Worm (Caenorhabditis elegans): ENCODE data around the gene Y119D3B.14.
A peak's percentile ranks its signal among the peaks of the same experiment; 100 is the strongest.

Gene Y119D3B.14

ce11 chrIII:1206331-1206730, 12.7 kb upstream of the Y119D3B.14 start:
- no peak for TF ChIP-seq nhr-12 (tag; optimal IDR thresholded peaks at IDR 0.05)
- TF ChIP-seq ama-1 (optimal IDR thresholded peaks at IDR 0.05): no peak
- no peak for TF ChIP-seq nhr-84 (tag; optimal IDR thresholded peaks at IDR 0.05)

- TF ChIP-seq nhr-47 (tag; optimal IDR thresholded peaks at IDR 0.05): no peak
- TF ChIP-seq nhr-28 (tag; optimal IDR thresholded peaks at IDR 0.05): no peak
- TF ChIP-seq elt-3 (tag; optimal IDR thresholded peaks at IDR 0.05): no peak
- TF ChIP-seq lir-3 (tag; optimal IDR thresholded peaks at IDR 0.05; ENCODE audit: poor library complexity): no peak
- TF ChIP-seq C34B4.2 (tag; optimal IDR thresholded peaks at IDR 0.05): no peak
- no peak for TF ChIP-seq lin-39 (tag; optimal IDR thresholded peaks at IDR 0.05)
- no peak for TF ChIP-seq lin-13 (GFP tag; optimal IDR thresholded peaks at IDR 0.05)
- no peak for TF ChIP-seq dpl-1 (GFP tag; optimal IDR thresholded peaks at IDR 0.05)
- TF ChIP-seq dsc-1 (tag; optimal IDR thresholded peaks at IDR 0.05): no peak
- no peak for TF ChIP-seq alr-1 (tag; optimal IDR thresholded peaks at IDR 0.05; ENCODE audit: borderline replicate concordance)
- no peak for TF ChIP-seq nhr-237 (tag; optimal IDR thresholded peaks at IDR 0.05)
- TF ChIP-seq ceh-90 (tag; optimal IDR thresholded peaks at IDR 0.05): no peak
- no peak for TF ChIP-seq tlp-1 (tag; optimal IDR thresholded peaks at IDR 0.05)
- TF ChIP-seq aly-2 (tag; optimal IDR thresholded peaks at IDR 0.05): no peak
- TF ChIP-seq ces-1 (GFP tag; optimal IDR thresholded peaks at IDR 0.05): no peak
- no peak for TF ChIP-seq fos-1 (tag; optimal IDR thresholded peaks at IDR 0.05)
- no peak for TF ChIP-seq egl-13 (tag; optimal IDR thresholded peaks at IDR 0.05)
- TF ChIP-seq lsy-2 (tag; optimal IDR thresholded peaks at IDR 0.05): no peak
These were observed 11.8 kb upstream of the Y119D3B.14 start for ce11 chrIII:1205421-1205820.

- TF ChIP-seq alr-1 (tag; optimal IDR thresholded peaks at IDR 0.05; ENCODE audit: borderline replicate concordance): no peak
- peak; percentile 75 for TF ChIP-seq lin-39 (tag; optimal IDR thresholded peaks at IDR 0.05)
- no peak for TF ChIP-seq unc-62 (GFP tag; optimal IDR thresholded peaks at IDR 0.05)
- TF ChIP-seq snpc-4 (tag; optimal IDR thresholded peaks at IDR 0.05): peak; percentile 50
- peak; percentile 67 for TF ChIP-seq grh-1 (GFP tag; IDR thresholded peaks at IDR 0.05)
- TF ChIP-seq egl-27 (tag; optimal IDR thresholded peaks at IDR 0.05): no peak
- TF ChIP-seq nhr-90 (tag; optimal IDR thresholded peaks at IDR 0.05; ENCODE audit: poor library complexity): no peak
- TF ChIP-seq mdl-1 (tag; optimal IDR thresholded peaks at IDR 0.05): peak in 1 of 2 experiments; percentile 68
- TF ChIP-seq jun-1 (tag; optimal IDR thresholded peaks at IDR 0.05): no peak
- TF ChIP-seq fos-1 (tag; optimal IDR thresholded peaks at IDR 0.05): peak; percentile 48
- no peak for TF ChIP-seq mef-2 (tag; optimal IDR thresholded peaks at IDR 0.05)
- TF ChIP-seq fkh-4 (tag; optimal IDR thresholded peaks at IDR 0.05; ENCODE audit: borderline replicate concordance): no peak
- no peak for TF ChIP-seq Y116A8C.19 (tag; optimal IDR thresholded peaks at IDR 0.05; ENCODE audit: borderline replicate concordance)
- TF ChIP-seq sup-37 (GFP tag; optimal IDR thresholded peaks at IDR 0.05): peak; percentile 50
- peak; percentile 11 for TF ChIP-seq elt-2 (tag; optimal IDR thresholded peaks at IDR 0.05)
- TF ChIP-seq fkh-10 (GFP tag; optimal IDR thresholded peaks at IDR 0.05): peak; percentile 69
- TF ChIP-seq unc-30 (tag; optimal IDR thresholded peaks at IDR 0.05): peak; percentile 40
- no peak for TF ChIP-seq nhr-20 (tag; optimal IDR thresholded peaks at IDR 0.05)
- TF ChIP-seq elt-3 (tag; optimal IDR thresholded peaks at IDR 0.05): peak in 2 of 6 experiments; percentile 67 to 79
- TF ChIP-seq swsn-7 (tag; optimal IDR thresholded peaks at IDR 0.05): peak; percentile 81
- TF ChIP-seq lin-15B (tag; optimal IDR thresholded peaks at IDR 0.05): peak; percentile 92
- TF ChIP-seq ets-5 (GFP tag; IDR thresholded peaks at IDR 0.05): no peak
- TF ChIP-seq nhr-71 (tag; optimal IDR thresholded peaks at IDR 0.05): no peak
- TF ChIP-seq ama-1 (optimal IDR thresholded peaks at IDR 0.05): no peak
- no peak for TF ChIP-seq dsc-1 (tag; optimal IDR thresholded peaks at IDR 0.05)
- peak; percentile 41 for TF ChIP-seq aha-1 (tag; optimal IDR thresholded peaks at IDR 0.05)
- 0 out of 2 replicates have a peak, but pooled peaks have one; percentile 22 for TF ChIP-seq ceh-88 (GFP tag; IDR thresholded peaks at IDR 0.05)
- TF ChIP-seq nhr-85 (tag): peak; percentile 81
- no peak for TF ChIP-seq hpl-2 (GFP tag; optimal IDR thresholded peaks at IDR 0.05)
- peak; percentile 86 to 89 for TF ChIP-seq lsy-2 (tag; optimal IDR thresholded peaks at IDR 0.05)
- no peak for TF ChIP-seq nhr-28 (tag; optimal IDR thresholded peaks at IDR 0.05)
- TF ChIP-seq lin-35 (GFP tag; optimal IDR thresholded peaks at IDR 0.05): peak; percentile 81 to 89
- TF ChIP-seq nhr-84 (tag; optimal IDR thresholded peaks at IDR 0.05): no peak
- peak; percentile 77 for TF ChIP-seq nhr-19 (GFP tag; conservative IDR thresholded peaks at IDR 0.05)
- peak; percentile 54 for TF ChIP-seq sox-4 (tag; optimal IDR thresholded peaks at IDR 0.05)
- TF ChIP-seq nhr-237 (tag; optimal IDR thresholded peaks at IDR 0.05): peak; percentile 11
- TF ChIP-seq C16A3.4 (tag; optimal IDR thresholded peaks at IDR 0.05): peak; percentile 72
These were observed 8.5 kb upstream of the Y119D3B.14 start, which contains the start of the genes mrpl-45 and Y119D3B.12 for ce11 chrIII:1201958-1202596. Gene mrpl-45 (minus strand): TSS chrIII:1202008. Gene Y119D3B.12 (plus strand): TSS chrIII:1202546.

Data from whole organism, L1 larva.